Fruit fly (Drosophila melanogaster): ENCODE measurements around the gene CG1492.

dm6 chrX:11987664-11988063 is 24.3 kb downstream of the CG1492 start, which contains the start of gene gd:
- TF ChIP-seq Hr96 (GFP tag; optimal IDR thresholded peaks at IDR 0.05) (no peak), tj (GFP tag; optimal IDR thresholded peaks at IDR 0.05) (no peak), CG12768 (GFP tag; optimal IDR thresholded peaks at IDR 0.05) (no peak), kay (GFP tag; ENCODE audit: borderline replicate concordance) (no peak), bab1 (GFP tag; optimal IDR thresholded peaks at IDR 0.05) (no peak)
